Fruit fly (Drosophila melanogaster) whole organism, larva: ENCODE results near the gene CG46270.

Experiments used
- noc ChIP-seq: fragments of 200-800 bp; sonication (Bioruptor generic); optimal IDR thresholded peaks from 3 replicates; lab custom pipeline; 2019; ENCODE audit warnings: missing biosample characterization, mild to moderate bottlenecking, missing genetic modification characterization, moderate library complexity

The CG46270 gene

dm6 chr3R:10428324-10428723 is at the start of gene CG46270:
Gene CG46270, minus strand, starts transcription at chr3R:10428424.
- no peak for TF ChIP-seq noc (tag; lab: Kevin White, UChicago)

dm6 chr3R:10475949-10476348 is 47.7 kb upstream of the CG46270 start:
- no peak for TF ChIP-seq noc (tag; lab: Kevin White, UChicago)

- TF ChIP-seq noc (tag; lab: Kevin White, UChicago): no peak
Measured at dm6 chr3R:10471753-10472152, 43.5 kb upstream of the CG46270 start.

dm6 chr3R:10468207-10468606 is 40.0 kb upstream of the CG46270 start:
- no peak for TF ChIP-seq noc (tag; lab: Kevin White, UChicago)

- no peak for TF ChIP-seq noc (tag; lab: Kevin White, UChicago)
Measured at dm6 chr3R:10466299-10466698, 38.1 kb upstream of the CG46270 start.

- TF ChIP-seq noc (tag; lab: Kevin White, UChicago): no peak
Measured at dm6 chr3R:10463548-10463947, 35.3 kb upstream of the CG46270 start.

- TF ChIP-seq noc (tag; lab: Kevin White, UChicago): no peak
Measured at dm6 chr3R:10454909-10455308, 26.7 kb upstream of the CG46270 start.

- TF ChIP-seq noc (tag; lab: Kevin White, UChicago): no peak
Measured at dm6 chr3R:10448957-10449356, 20.7 kb upstream of the CG46270 start.

dm6 chr3R:10436989-10437388 is 8.8 kb upstream of the CG46270 start:
- no peak for TF ChIP-seq noc (tag; lab: Kevin White, UChicago)

dm6 chr3R:10434489-10434888 is 6.3 kb upstream of the CG46270 start, which contains the start of gene Cyp12e1:
Gene Cyp12e1, plus strand, starts transcription at chr3R:10434789.
- no peak for TF ChIP-seq noc (tag; lab: Kevin White, UChicago)

dm6 chr3R:10433408-10433980 is 5.3 kb upstream of the CG46270 start:
- TF ChIP-seq noc (tag; lab: Kevin White, UChicago): no peak

dm6 chr3R:10431089-10431488 is 2.9 kb upstream of the CG46270 start:
- no peak for TF ChIP-seq noc (tag; lab: Kevin White, UChicago)

dm6 chr3R:10421167-10421566 is 7.1 kb downstream of the CG46270 start:
- no peak for TF ChIP-seq noc (tag; lab: Kevin White, UChicago)

- TF ChIP-seq noc (tag; lab: Kevin White, UChicago): no peak
Measured at dm6 chr3R:10415923-10416322, 12.3 kb downstream of the CG46270 start, which contains the start of gene CG6345. Gene CG6345, minus strand, starts transcription at chr3R:10416046.

dm6 chr3R:10412550-10413459 is 15.4 kb downstream of the CG46270 start, which contains the start of the genes Irp-1B and Rrp46:
Gene Irp-1B, minus strand, starts transcription at chr3R:10412869.
Gene Rrp46, plus strand, starts transcription at chr3R:10413301.
- TF ChIP-seq noc (tag; lab: Kevin White, UChicago): no peak

dm6 chr3R:10411752-10412549 is 16.3 kb downstream of the CG46270 start:
- peak; percentile 92 for TF ChIP-seq noc (tag; lab: Kevin White, UChicago)
